Worm (Caenorhabditis elegans) whole organism, late embryonic: Measurements from ENCODE around the gene cyp-35D1.

ENCODE experiments used
- dve-1 ChIP-seq: sonication (generic microtip); optimal IDR thresholded peaks from 2 replicates; lab custom pipeline; 2017; ENCODE audit warnings: antibody characterized with exemption, mild to moderate bottlenecking, missing genetic modification characterization, missing compliant biosample characterization
- hlh-30 ChIP-seq: sonication (generic microtip); optimal IDR thresholded peaks from 2 replicates; lab custom pipeline; 2017; ENCODE audit warnings: antibody characterized with exemption, missing genetic modification characterization, missing compliant biosample characterization; ENCODE audit not compliant: insufficient read depth
- lim-6 ChIP-seq: sonication (generic microtip); optimal IDR thresholded peaks from 2 replicates; lab custom pipeline; 2016; ENCODE audit warnings: missing genetic modification characterization, missing compliant biosample characterization
- nfya-1 ChIP-seq: sonication (generic microtip); optimal IDR thresholded peaks from 2 replicates; lab custom pipeline; 2017; ENCODE audit warnings: missing genetic modification characterization, mild to moderate bottlenecking, missing compliant biosample characterization, antibody characterized with exemption, moderate library complexity
- nhr-11 ChIP-seq: fragments of 150-350 bp; optimal IDR thresholded peaks from 2 replicates; lab custom pipeline; 2014; ENCODE audit warnings: missing biosample characterization, missing genetic modification characterization
- npax-4 ChIP-seq: sonication (generic microtip); optimal IDR thresholded peaks from 2 replicates; lab custom pipeline; 2016; ENCODE audit warnings: missing genetic modification characterization, missing compliant biosample characterization
- pha-4 ChIP-seq: fragments of 150-350 bp; optimal IDR thresholded peaks from 2 replicates; lab custom pipeline; 2018; ENCODE audit warnings: missing biosample characterization, missing genetic modification reagents, missing genetic modification characterization
- rnt-1 ChIP-seq: sonication (generic microtip); optimal IDR thresholded peaks from 2 replicates; lab custom pipeline; 2016; ENCODE audit warnings: missing genetic modification characterization, missing compliant biosample characterization
- sox-2 ChIP-seq: fragments of 200-800 bp; sonication (Bioruptor generic); IDR thresholded peaks from 2 replicates; pipeline ENCODE4 v1.3.6; 2022; ENCODE audit warnings: missing genetic modification reagents, missing genetic modification characterization, missing compliant biosample characterization
- zip-5 ChIP-seq: sonication (generic microtip); optimal IDR thresholded peaks from 2 replicates; lab custom pipeline; 2016; ENCODE audit warnings: missing genetic modification characterization, missing compliant biosample characterization

DNA sequence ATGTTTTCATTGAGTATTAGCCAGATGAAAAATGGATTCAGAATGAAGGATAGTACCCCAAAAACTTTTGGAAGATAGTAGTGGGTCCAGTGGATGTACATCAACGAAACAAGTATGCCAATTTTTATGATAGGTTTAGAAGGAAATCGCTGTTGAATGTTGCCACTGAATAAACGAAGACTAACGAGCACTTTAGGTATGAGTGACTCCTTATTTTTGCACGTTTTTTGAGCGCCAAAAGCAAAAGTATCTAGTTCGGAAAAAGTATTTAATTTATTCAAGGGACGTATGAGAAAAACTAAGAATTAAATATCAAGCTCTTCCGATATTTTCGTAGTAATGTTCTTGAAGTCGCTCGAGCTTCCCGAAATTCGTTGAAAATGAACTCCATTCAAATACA, 4.8 kb downstream of the cyp-35D1 start, which contains the start of gene srj-10:
- TF ChIP-seq lim-6 (tag; lab: Kevin White, UChicago) (no peak), rnt-1 (no peak), nhr-11 (tag; lab: Kevin White, UChicago) (no peak), nfya-1 (tag; lab: Kevin White, UChicago) (no peak), zip-5 (no peak), dve-1 (tag; lab: Kevin White, UChicago) (no peak), pha-4 (tag; lab: Kevin White, UChicago) (no peak), hlh-30 (tag; lab: Kevin White, UChicago) (no peak), npax-4 (tag; lab: Kevin White, UChicago) (no peak), sox-2 (GFP tag; lab: Robert Waterston, UW) (no peak)
